Worm (Caenorhabditis elegans) whole organism, L1 larva: ENCODE data around the gene F42A9.8.

ENCODE experiments used
- aha-1 ChIP-seq: fragments of 150-350 bp; optimal IDR thresholded peaks from 2 replicates; lab custom pipeline; 2014; ENCODE audit warnings: missing biosample characterization, missing genetic modification characterization
- alr-1 ChIP-seq: fragments of 200-800 bp; sonication (Bioruptor generic); optimal IDR thresholded peaks from 2 replicates; lab custom pipeline; 2018; ENCODE audit warnings: borderline replicate concordance, mild to moderate bottlenecking, missing genetic modification characterization, missing compliant biosample characterization
- ceh-63 ChIP-seq: fragments of 200-800 bp; sonication (Bioruptor generic); optimal IDR thresholded peaks from 2 replicates; lab custom pipeline; 2018; ENCODE audit warnings: mild to moderate bottlenecking, missing genetic modification characterization, missing compliant biosample characterization
- dpl-1 ChIP-seq, 3 experiments: fragments of 150-350 bp in 2 of 3; sonication (generic microtip) in 1 of 3; optimal IDR thresholded peaks; 2 replicates each; lab custom pipeline; 2014 to 2017; ENCODE audit warnings: missing biosample characterization in 3 of 3, missing genetic modification characterization in 3 of 3, missing genetic modification reagents in 3 of 3
- dsc-1 ChIP-seq: sonication (generic microtip); optimal IDR thresholded peaks from 2 replicates; lab custom pipeline; 2016; ENCODE audit warnings: mild to moderate bottlenecking, missing genetic modification characterization, missing compliant biosample characterization
- efl-1 ChIP-seq, 4 experiments: fragments of 150-350 bp; optimal IDR thresholded peaks in 3 of 4; peaks in 1 of 4; 1 replicate in 1 of 4; 2 replicates in 3 of 4; lab custom pipeline; 2014; ENCODE audit warnings: missing biosample characterization in 2 of 4, missing genetic modification characterization in 2 of 4, missing genetic modification reagents in 2 of 4
- efl-3 ChIP-seq: fragments of 200-800 bp; sonication (Bioruptor generic); optimal IDR thresholded peaks from 2 replicates; lab custom pipeline; 2018; ENCODE audit warnings: mild to moderate bottlenecking, missing genetic modification characterization, missing compliant biosample characterization
- elt-2 ChIP-seq: sonication (generic microtip); optimal IDR thresholded peaks from 2 replicates; lab custom pipeline; 2016; ENCODE audit warnings: missing genetic modification characterization, mild to moderate bottlenecking, inconsistent platforms, missing compliant biosample characterization, missing genetic modification reagents
- hpl-2 ChIP-seq: fragments of 150-350 bp; optimal IDR thresholded peaks from 2 replicates; lab custom pipeline; 2014; ENCODE audit warnings: missing biosample characterization, missing genetic modification reagents, missing genetic modification characterization
- irx-1 ChIP-seq: sonication (generic microtip); optimal IDR thresholded peaks from 2 replicates; lab custom pipeline; 2016; ENCODE audit warnings: missing genetic modification characterization, missing compliant biosample characterization
- lin-13 ChIP-seq: fragments of 150-350 bp; optimal IDR thresholded peaks from 2 replicates; lab custom pipeline; 2014; ENCODE audit warnings: missing biosample characterization, missing genetic modification reagents, missing genetic modification characterization
- lin-14 ChIP-seq: fragments of 200-800 bp; sonication (Bioruptor generic); optimal IDR thresholded peaks from 2 replicates; lab custom pipeline; 2018; ENCODE audit warnings: mild to moderate bottlenecking, missing genetic modification characterization, moderate library complexity, missing compliant biosample characterization
- lin-15B ChIP-seq: fragments of 150-350 bp; sonication (generic microtip); optimal IDR thresholded peaks from 3 replicates; lab custom pipeline; 2014; ENCODE audit warnings: missing biosample characterization, missing genetic modification characterization
- lin-39 ChIP-seq: fragments of 150-350 bp; optimal IDR thresholded peaks from 2 replicates; lab custom pipeline; 2014; ENCODE audit warnings: missing biosample characterization, missing genetic modification reagents, missing genetic modification characterization
- lsy-2 ChIP-seq, 2 experiments: fragments of 150-350 bp; optimal IDR thresholded peaks; 2 replicates each; lab custom pipeline; 2014; ENCODE audit warnings: missing biosample characterization in 2 of 2, missing genetic modification characterization in 2 of 2
- mab-9 ChIP-seq: fragments of 200-800 bp; sonication (Bioruptor generic); IDR thresholded peaks from 2 replicates; pipeline ENCODE4 v1.3.6; 2022; ENCODE audit warnings: missing genetic modification reagents, missing genetic modification characterization, missing compliant biosample characterization
- mdl-1 ChIP-seq, 2 experiments: fragments of 150-350 bp; optimal IDR thresholded peaks; 2 replicates each; lab custom pipeline; 2014 to 2017; ENCODE audit warnings: missing biosample characterization in 2 of 2, missing genetic modification characterization in 2 of 2, inconsistent platforms in 1 of 2
- mef-2 ChIP-seq: fragments of 150-350 bp; optimal IDR thresholded peaks from 2 replicates; lab custom pipeline; 2014; ENCODE audit warnings: missing biosample characterization, missing genetic modification characterization
- nhr-11 ChIP-seq: fragments of 150-350 bp; optimal IDR thresholded peaks from 2 replicates; lab custom pipeline; 2014; ENCODE audit warnings: missing biosample characterization, missing genetic modification characterization
- nhr-28 ChIP-seq: fragments of 150-350 bp; optimal IDR thresholded peaks from 2 replicates; lab custom pipeline; 2014; ENCODE audit warnings: missing biosample characterization, missing genetic modification characterization
- nhr-76 ChIP-seq: sonication (generic microtip); optimal IDR thresholded peaks from 2 replicates; lab custom pipeline; 2017; ENCODE audit warnings: missing biosample characterization, missing genetic modification characterization
- nhr-77 ChIP-seq: fragments of 150-350 bp; optimal IDR thresholded peaks from 2 replicates; lab custom pipeline; 2014; ENCODE audit warnings: missing biosample characterization, missing genetic modification characterization
- nhr-85 ChIP-seq: sonication (generic microtip); peaks from one replicate; lab custom pipeline; 2016; ENCODE audit warnings: missing genetic modification characterization, inconsistent platforms, missing compliant biosample characterization
- nhr-90 ChIP-seq: sonication (generic microtip); optimal IDR thresholded peaks from 2 replicates; lab custom pipeline; 2016; ENCODE audit warnings: mild to moderate bottlenecking, missing genetic modification characterization, missing compliant biosample characterization; ENCODE audit not compliant: poor library complexity
- pag-3 ChIP-seq: sonication (generic microtip); optimal IDR thresholded peaks from 2 replicates; lab custom pipeline; 2017; ENCODE audit warnings: missing genetic modification characterization, mild to moderate bottlenecking, missing compliant biosample characterization, antibody characterized with exemption, borderline replicate concordance; ENCODE audit not compliant: insufficient read depth
- skn-1 ChIP-seq: fragments of 150-350 bp; optimal IDR thresholded peaks from 2 replicates; lab custom pipeline; 2014; ENCODE audit warnings: missing biosample characterization, missing genetic modification characterization
- snu-23 ChIP-seq: sonication (generic microtip); optimal IDR thresholded peaks from 2 replicates; lab custom pipeline; 2016; ENCODE audit warnings: missing genetic modification characterization, missing compliant biosample characterization
- sptf-1 ChIP-seq: fragments of 150-350 bp; optimal IDR thresholded peaks from 2 replicates; lab custom pipeline; 2014; ENCODE audit warnings: missing biosample characterization, missing genetic modification characterization
- sup-37 ChIP-seq: fragments of 200-800 bp; sonication (Bioruptor generic); optimal IDR thresholded peaks from 2 replicates; lab custom pipeline; 2018; ENCODE audit warnings: mild to moderate bottlenecking, missing genetic modification characterization, missing compliant biosample characterization
- unc-30 ChIP-seq: sonication (generic microtip); optimal IDR thresholded peaks from 2 replicates; lab custom pipeline; 2017; ENCODE audit warnings: missing biosample characterization, missing genetic modification characterization
- unc-62 ChIP-seq: fragments of 150-350 bp; optimal IDR thresholded peaks from 2 replicates; lab custom pipeline; 2014; ENCODE audit warnings: missing biosample characterization, missing genetic modification reagents, missing genetic modification characterization
- vab-15 ChIP-seq: sonication (generic microtip); optimal IDR thresholded peaks from 2 replicates; lab custom pipeline; 2017; ENCODE audit warnings: missing genotype, mild to moderate bottlenecking, missing genetic modification characterization, missing compliant biosample characterization
- ztf-11 ChIP-seq, 2 experiments: sonication (generic microtip); optimal IDR thresholded peaks; 2 replicates each; lab custom pipeline; 2016 to 2017; ENCODE audit warnings: missing genetic modification characterization in 2 of 2, missing biosample characterization in 1 of 2, missing compliant biosample characterization in 1 of 2
- ztf-4 ChIP-seq: fragments of 150-350 bp; optimal IDR thresholded peaks from 2 replicates; lab custom pipeline; 2014; ENCODE audit warnings: missing biosample characterization, missing genetic modification characterization

The F42A9.8 gene

DNA sequence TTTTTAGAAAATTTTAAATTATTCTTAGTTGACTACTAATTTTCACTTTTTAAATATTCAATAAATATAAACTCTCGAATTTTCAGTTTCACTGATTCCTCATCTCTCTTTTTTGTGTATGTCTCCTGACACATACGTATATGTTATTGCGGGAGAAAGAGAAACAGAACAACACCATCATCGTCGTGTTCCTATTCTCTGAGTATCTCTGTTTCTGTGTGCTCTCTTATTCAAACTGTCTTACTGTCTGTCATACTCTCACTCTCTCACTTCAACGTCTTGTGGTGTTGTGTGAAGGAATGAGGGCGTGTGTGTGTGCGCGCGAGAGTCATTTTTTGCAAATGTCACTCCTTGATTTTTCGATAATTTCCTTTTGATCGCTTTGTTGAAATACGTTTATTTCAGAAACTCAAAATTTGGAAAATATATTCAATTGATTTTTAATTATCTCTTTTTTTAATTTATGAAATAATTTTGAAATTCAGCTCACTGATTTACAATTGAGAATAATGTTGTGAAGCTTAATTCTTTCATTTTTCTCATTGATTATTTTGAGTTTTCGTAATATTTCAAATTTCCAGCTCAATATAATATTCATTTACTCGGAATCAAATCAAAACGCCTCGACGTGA lies 1.6 kb upstream of the F42A9.8 start, which contains the start of gene lin-49 (continued):
- TF ChIP-seq lin-39 (tag; lab: Kevin White, UChicago) (no peak), dsc-1 (tag; lab: Kevin White, UChicago) (peak; percentile 1), mdl-1 (tag; optimal IDR thresholded peaks at IDR 0.05; lab: Kevin White, UChicago) (peak in 1 of 2 experiments; percentile 57), nhr-85 (tag; lab: Kevin White, UChicago) (peak; percentile 87), nhr-90 (peak; percentile 33)
- TF ChIP-seq, all 84 proteins: peak for 31

DNA sequence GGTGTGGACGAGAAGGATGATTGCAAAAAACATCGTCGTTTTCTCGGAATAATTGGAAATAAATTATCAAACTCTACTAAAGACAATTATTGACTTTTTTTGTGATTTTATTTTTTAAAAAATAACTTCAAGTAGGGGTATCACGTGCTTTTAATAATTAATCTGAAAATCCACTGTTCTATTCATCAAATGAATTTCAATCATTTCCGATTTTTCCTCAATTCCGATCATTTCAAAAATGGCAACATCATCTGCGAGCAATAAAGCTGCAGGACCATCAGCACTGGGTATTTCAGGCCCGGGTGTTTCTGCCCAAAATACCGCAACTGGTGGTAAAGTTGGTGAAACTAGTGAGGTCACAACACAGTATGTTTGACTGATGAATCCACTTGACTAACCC lies 1.5 kb downstream of the F42A9.8 start, which contains the start of the genes F42A9.7 and F42A9.3:
TSS of gene F42A9.7 (minus strand) at position 101 of the 400 bp plus-strand sequence.
TSS of gene F42A9.3 (plus strand) at position 214 of the 400 bp plus-strand sequence.
- no peak for TF ChIP-seq unc-62 (GFP tag; lab: Kevin White, UChicago)
- TF ChIP-seq alr-1: no peak
- no peak for TF ChIP-seq dpl-1 (GFP tag; optimal IDR thresholded peaks at IDR 0.05; lab: Kevin White, UChicago)
- no peak for TF ChIP-seq nhr-90
- no peak for TF ChIP-seq efl-1 (optimal IDR thresholded peaks at IDR 0.05; lab: Kevin White, UChicago)
- no peak for TF ChIP-seq efl-1 (GFP tag; optimal IDR thresholded peaks at IDR 0.05 in 1 of 2; lab: Kevin White, UChicago)
- no peak for TF ChIP-seq lin-15B (tag; lab: Kevin White, UChicago)
- TF ChIP-seq hpl-2 (GFP tag; lab: Kevin White, UChicago): no peak
- no peak for TF ChIP-seq nhr-28 (tag; lab: Kevin White, UChicago)
- no peak for TF ChIP-seq mdl-1 (tag; optimal IDR thresholded peaks at IDR 0.05; lab: Kevin White, UChicago)
- no peak for TF ChIP-seq sup-37 (GFP tag; lab: Kevin White, UChicago)
- no peak for TF ChIP-seq irx-1
- no peak for TF ChIP-seq vab-15 (tag; lab: Kevin White, UChicago)

DNA sequence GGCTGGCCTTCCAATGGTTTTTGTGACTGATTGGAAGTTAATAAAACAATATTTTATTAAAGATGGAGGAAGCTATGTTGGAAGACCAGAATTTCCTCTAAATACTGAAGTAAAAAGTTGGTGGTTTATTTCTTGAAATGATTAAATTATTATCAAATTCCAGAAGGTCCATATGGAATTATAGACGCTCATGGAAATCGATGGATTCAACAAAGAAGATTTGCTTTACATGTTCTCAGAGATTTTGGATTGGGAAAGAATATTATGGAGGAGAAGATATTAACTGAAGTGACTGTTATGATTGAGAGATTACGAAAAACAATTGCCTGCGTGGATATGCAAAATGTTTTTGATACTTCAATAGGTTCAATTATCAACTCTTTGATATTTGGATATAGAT lies 3.3 kb downstream of the F42A9.8 start:
- TF ChIP-seq ztf-4 (tag; lab: Kevin White, UChicago): no peak
- no peak for TF ChIP-seq snu-23 (GFP tag; lab: Kevin White, UChicago)
- no peak for TF ChIP-seq sptf-1 (tag; lab: Kevin White, UChicago)
- no peak for TF ChIP-seq nhr-77 (tag; lab: Kevin White, UChicago)
- no peak for TF ChIP-seq mef-2
- TF ChIP-seq pag-3 (tag; lab: Kevin White, UChicago): no peak
- TF ChIP-seq unc-30 (tag; lab: Kevin White, UChicago): no peak
- no peak for TF ChIP-seq elt-2
- no peak for TF ChIP-seq nhr-11 (tag; lab: Kevin White, UChicago)
- TF ChIP-seq efl-3: no peak
- TF ChIP-seq lin-13: no peak
- no peak for TF ChIP-seq skn-1 (tag; lab: Kevin White, UChicago)
- no peak for TF ChIP-seq lsy-2 (tag; optimal IDR thresholded peaks at IDR 0.05; lab: Kevin White, UChicago)

DNA sequence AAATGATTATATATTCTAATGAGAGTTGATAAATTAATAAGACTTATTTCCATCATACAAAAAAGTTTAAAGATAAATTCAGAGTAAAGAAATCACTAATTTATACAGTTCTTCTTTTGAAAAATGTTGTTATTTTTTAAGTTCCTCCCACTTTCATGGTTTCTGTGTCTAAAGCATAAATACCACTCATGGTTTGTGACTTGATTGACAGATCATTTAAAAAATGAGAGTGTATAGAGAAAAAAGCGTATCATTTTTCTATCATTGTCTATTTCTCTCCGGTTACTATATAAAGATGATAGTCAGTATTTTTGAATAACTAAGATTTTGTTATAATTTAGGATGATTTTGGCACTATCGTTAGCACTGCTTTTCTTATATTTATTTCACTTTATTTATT lies 3.9 kb downstream of the F42A9.8 start, which contains the start of gene cyp-33E3:
TSS of gene cyp-33E3 (plus strand) at position 316 of the 400 bp plus-strand sequence.
- TF ChIP-seq lin-13 (no peak), lin-14 (GFP tag; lab: Kevin White, UChicago) (peak; percentile 24), nhr-76 (tag; lab: Kevin White, UChicago) (no peak), pag-3 (tag; lab: Kevin White, UChicago) (no peak), ceh-63 (GFP tag; lab: Kevin White, UChicago) (no peak), mab-9 (GFP tag; lab: Robert Waterston, UW) (no peak), efl-1 (optimal IDR thresholded peaks at IDR 0.05; lab: Kevin White, UChicago) (no peak), efl-1 (GFP tag; optimal IDR thresholded peaks at IDR 0.05 in 1 of 2; lab: Kevin White, UChicago) (peak in 1 of 2 experiments; percentile 11), aha-1 (tag; lab: Kevin White, UChicago) (no peak), lin-39 (tag; lab: Kevin White, UChicago) (no peak), ztf-11 (tag; optimal IDR thresholded peaks at IDR 0.05; lab: Kevin White, UChicago) (no peak)
